Worm (Caenorhabditis elegans) whole organism, L2 larva: Measurements from ENCODE around the gene pyc-1.

Source experiments
- C34F6.9 ChIP-seq: fragments of 150-350 bp; optimal IDR thresholded peaks from 2 replicates; lab custom pipeline; 2014; ENCODE audit warnings: missing biosample characterization, missing genetic modification characterization
- F13H6.1 ChIP-seq: sonication (generic microtip); optimal IDR thresholded peaks from 2 replicates; lab custom pipeline; 2016; ENCODE audit warnings: missing genetic modification characterization, missing compliant biosample characterization
- R02D3.7 ChIP-seq: fragments of 150-350 bp; optimal IDR thresholded peaks from 2 replicates; lab custom pipeline; 2014; ENCODE audit warnings: missing biosample characterization, missing genetic modification characterization
- ZK546.5 ChIP-seq: sonication (generic microtip); optimal IDR thresholded peaks from 2 replicates; lab custom pipeline; 2017; ENCODE audit warnings: missing biosample characterization, missing genetic modification characterization
- alr-1 ChIP-seq: fragments of 150-350 bp; optimal IDR thresholded peaks from 2 replicates; lab custom pipeline; 2014; ENCODE audit warnings: missing biosample characterization, missing genetic modification characterization
- ceh-16 ChIP-seq: fragments of 150-350 bp; optimal IDR thresholded peaks from 2 replicates; lab custom pipeline; 2014; ENCODE audit warnings: missing biosample characterization, missing genetic modification characterization
- ceh-82 ChIP-seq: fragments of 150-350 bp; optimal IDR thresholded peaks from 2 replicates; lab custom pipeline; 2014; ENCODE audit warnings: missing biosample characterization, missing genetic modification characterization
- crh-2 ChIP-seq: sonication (generic microtip); optimal IDR thresholded peaks from 2 replicates; lab custom pipeline; 2017; ENCODE audit warnings: missing biosample characterization, missing genetic modification characterization
- dmd-4 ChIP-seq: sonication (generic microtip); optimal IDR thresholded peaks from 2 replicates; lab custom pipeline; 2017; ENCODE audit warnings: missing biosample characterization, missing genetic modification characterization
- elt-3 ChIP-seq: sonication (generic microtip); optimal IDR thresholded peaks from 2 replicates; lab custom pipeline; 2017; ENCODE audit warnings: missing biosample characterization, missing genetic modification characterization
- fos-1 ChIP-seq: fragments of 150-350 bp; optimal IDR thresholded peaks from 2 replicates; lab custom pipeline; 2014; ENCODE audit warnings: missing biosample characterization, missing genetic modification characterization
- gmeb-1 ChIP-seq: fragments of 150-350 bp; optimal IDR thresholded peaks from 2 replicates; lab custom pipeline; 2014; ENCODE audit warnings: missing biosample characterization, missing genetic modification characterization
- lin-11 ChIP-seq: fragments of 150-350 bp; sonication (generic microtip); optimal IDR thresholded peaks from 2 replicates; lab custom pipeline; 2014; ENCODE audit warnings: missing biosample characterization, missing genetic modification characterization, inconsistent platforms, mixed read lengths
- lin-13 ChIP-seq: fragments of 150-350 bp; optimal IDR thresholded peaks from 2 replicates; lab custom pipeline; 2014; ENCODE audit warnings: missing biosample characterization, missing genetic modification reagents, missing genetic modification characterization
- lin-39 ChIP-seq: fragments of 150-350 bp; optimal IDR thresholded peaks from 2 replicates; lab custom pipeline; 2014; ENCODE audit warnings: missing biosample characterization, missing genetic modification reagents, missing genetic modification characterization
- lsy-2 ChIP-seq, 2 experiments: fragments of 150-350 bp in 1 of 2; sonication (generic microtip) in 1 of 2; optimal IDR thresholded peaks; 2 replicates each; lab custom pipeline; 2014 to 2017; ENCODE audit warnings: missing biosample characterization in 2 of 2, missing genetic modification characterization in 2 of 2
- mbf-1 ChIP-seq: sonication (generic microtip); optimal IDR thresholded peaks from 2 replicates; lab custom pipeline; 2017; ENCODE audit warnings: missing biosample characterization, missing genetic modification characterization
- mdl-1 ChIP-seq, 2 experiments: fragments of 150-350 bp in 1 of 2; sonication (generic microtip) in 1 of 2; optimal IDR thresholded peaks; 2 replicates each; lab custom pipeline; 2017; ENCODE audit warnings: missing biosample characterization in 2 of 2, missing genetic modification characterization in 2 of 2
- nhr-11 ChIP-seq: fragments of 150-350 bp; optimal IDR thresholded peaks from 2 replicates; lab custom pipeline; 2014; ENCODE audit warnings: missing biosample characterization, missing genetic modification characterization
- nhr-129 ChIP-seq: fragments of 150-350 bp; optimal IDR thresholded peaks from 2 replicates; lab custom pipeline; 2014; ENCODE audit warnings: missing biosample characterization, missing genetic modification characterization
- nhr-21 ChIP-seq: fragments of 150-350 bp; optimal IDR thresholded peaks from 2 replicates; lab custom pipeline; 2014; ENCODE audit warnings: missing biosample characterization, missing genetic modification characterization
- nhr-25 ChIP-seq: fragments of 150-350 bp; sonication (generic microtip); optimal IDR thresholded peaks from 3 replicates; lab custom pipeline; 2014; ENCODE audit warnings: missing biosample characterization, missing genetic modification characterization
- nhr-6 ChIP-seq: fragments of 150-350 bp; optimal IDR thresholded peaks from 2 replicates; lab custom pipeline; 2014; ENCODE audit warnings: missing biosample characterization, missing genetic modification characterization
- nhr-77 ChIP-seq: fragments of 150-350 bp; optimal IDR thresholded peaks from 2 replicates; lab custom pipeline; 2014; ENCODE audit warnings: missing biosample characterization, missing genetic modification characterization
- peb-1 ChIP-seq: fragments of 150-350 bp; optimal IDR thresholded peaks from 2 replicates; lab custom pipeline; 2014; ENCODE audit warnings: missing biosample characterization, missing genetic modification characterization
- sem-4 ChIP-seq: fragments of 150-350 bp; optimal IDR thresholded peaks from 2 replicates; lab custom pipeline; 2014; ENCODE audit warnings: missing biosample characterization, missing genetic modification reagents, missing genetic modification characterization
- skn-1 ChIP-seq: sonication (generic microtip); optimal IDR thresholded peaks from 2 replicates; lab custom pipeline; 2017; ENCODE audit warnings: missing biosample characterization, missing genetic modification characterization
- sma-3 ChIP-seq: sonication (generic microtip); optimal IDR thresholded peaks from 2 replicates; lab custom pipeline; 2016; ENCODE audit warnings: missing genetic modification reagents, missing genetic modification characterization, missing compliant biosample characterization
- sma-9 ChIP-seq, 2 experiments: fragments of 150-350 bp in 1 of 2; sonication (generic microtip) in 1 of 2; optimal IDR thresholded peaks; 2 replicates each; lab custom pipeline; 2014 to 2016; ENCODE audit warnings: missing genetic modification characterization in 2 of 2, mild to moderate bottlenecking in 1 of 2, missing biosample characterization in 1 of 2, missing compliant biosample characterization in 1 of 2, missing genetic modification reagents in 1 of 2, moderate library complexity in 1 of 2
- snpc-4 ChIP-seq: fragments of 150-350 bp; optimal IDR thresholded peaks from 2 replicates; lab custom pipeline; 2014; ENCODE audit warnings: missing biosample characterization, missing genetic modification characterization
- unc-62 ChIP-seq: fragments of 150-350 bp; optimal IDR thresholded peaks from 2 replicates; lab custom pipeline; 2014; ENCODE audit warnings: missing biosample characterization, missing genetic modification reagents, missing genetic modification characterization
- ztf-1 ChIP-seq: fragments of 200-800 bp; sonication (Bioruptor generic); conservative IDR thresholded peaks from 2 replicates; pipeline ENCODE4 v1.3.6; 2022; ENCODE audit warnings: missing genetic modification characterization, missing compliant biosample characterization
- ztf-4 ChIP-seq: fragments of 150-350 bp; optimal IDR thresholded peaks from 2 replicates; lab custom pipeline; 2014; ENCODE audit warnings: missing biosample characterization, missing genetic modification characterization

Gene pyc-1

DNA sequence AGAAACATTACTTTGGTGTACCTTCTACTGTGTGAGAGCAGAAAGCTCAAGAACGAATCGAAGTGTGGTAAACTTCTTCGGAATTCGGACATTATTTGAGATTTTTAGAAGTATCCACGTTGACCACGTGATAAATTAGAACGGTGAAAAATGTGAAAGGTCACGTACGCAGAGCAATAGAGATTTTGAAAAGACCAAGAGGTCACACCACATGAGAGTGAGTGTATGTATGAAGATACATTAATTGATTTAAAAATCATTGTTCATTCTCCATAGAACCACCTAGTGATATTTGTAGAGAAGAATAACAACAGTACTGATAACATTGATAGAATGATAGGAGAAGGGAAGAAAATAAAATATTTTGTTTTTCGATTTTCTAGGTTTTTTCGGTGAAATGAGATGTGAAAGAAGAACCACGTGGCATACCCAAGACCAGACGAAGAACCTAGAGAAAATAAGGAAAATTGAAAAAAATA is at the start of gene pyc-1:
pyc-1 (minus strand) TSS at position 69 of the 479 bp plus-strand sequence.
- TF ChIP-seq fos-1 (tag; lab: Kevin White, UChicago), result peak; percentile 32
- peak; percentile 37 for TF ChIP-seq sma-3 (GFP tag; lab: Kevin White, UChicago)
- TF ChIP-seq nhr-129 (tag; lab: Kevin White, UChicago), result peak; percentile 85
- TF ChIP-seq gmeb-1, result peak; percentile 57
- TF ChIP-seq ztf-1 (GFP tag; lab: Robert Waterston, UW), result no peak
- no peak for TF ChIP-seq ZK546.5 (tag; lab: Kevin White, UChicago)
- TF ChIP-seq crh-2, result peak; percentile 82
- TF ChIP-seq lin-13, result peak; percentile 76
- TF ChIP-seq mbf-1, result no peak
- peak; percentile 80 for TF ChIP-seq ztf-4 (tag; lab: Kevin White, UChicago)
- no peak for TF ChIP-seq snpc-4
- peak; percentile 12 for TF ChIP-seq skn-1 (tag; lab: Kevin White, UChicago)
- no peak for TF ChIP-seq nhr-77
- TF ChIP-seq peb-1 (tag; lab: Kevin White, UChicago), result no peak
- TF ChIP-seq lin-39, result no peak
- TF ChIP-seq unc-62 (GFP tag; lab: Kevin White, UChicago), result no peak
- no peak for TF ChIP-seq dmd-4 (tag; lab: Kevin White, UChicago)
- TF ChIP-seq C34F6.9, result peak; percentile 54
- TF ChIP-seq ceh-16 (tag; lab: Kevin White, UChicago), result no peak
- peak in 1 of 2 experiments; percentile 36 for TF ChIP-seq mdl-1 (tag; optimal IDR thresholded peaks at IDR 0.05; lab: Kevin White, UChicago)
- peak; percentile 59 for TF ChIP-seq nhr-25 (tag; lab: Kevin White, UChicago)
- no peak for TF ChIP-seq R02D3.7 (tag; lab: Kevin White, UChicago)
- TF ChIP-seq elt-3, result no peak
- TF ChIP-seq sma-9 (GFP tag; optimal IDR thresholded peaks at IDR 0.05; lab: Kevin White, UChicago), result peak; percentile 40
- TF ChIP-seq sma-9 (tag; optimal IDR thresholded peaks at IDR 0.05; lab: Kevin White, UChicago), result no peak
- TF ChIP-seq F13H6.1, result peak; percentile 33
- no peak for TF ChIP-seq ceh-82 (tag; lab: Kevin White, UChicago)
- peak; percentile 45 for TF ChIP-seq nhr-6 (tag; lab: Kevin White, UChicago)
- TF ChIP-seq nhr-21 (tag; lab: Kevin White, UChicago), result peak; percentile 25
- TF ChIP-seq lsy-2 (tag; optimal IDR thresholded peaks at IDR 0.05; lab: Kevin White, UChicago), result peak in 1 of 2 experiments; percentile 62

DNA sequence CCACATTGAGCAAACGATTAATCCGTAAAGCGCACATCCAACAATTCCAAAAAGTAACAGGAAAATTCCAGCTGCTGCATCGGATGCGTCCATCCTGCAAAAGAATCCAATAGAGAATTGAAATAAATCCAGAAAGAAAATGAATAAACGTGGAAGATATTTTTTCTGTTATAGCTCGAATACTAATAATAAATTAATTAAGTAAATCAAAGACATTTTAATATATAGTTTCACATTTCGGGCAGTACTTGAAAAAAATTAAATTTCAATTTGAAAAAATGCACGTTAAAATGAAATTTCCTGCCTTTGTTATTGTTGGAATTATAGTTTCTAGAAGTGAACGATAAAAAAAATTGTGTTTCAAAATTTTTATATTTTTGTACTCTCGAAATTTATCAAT is 45.8 kb upstream of the pyc-1 start, which contains the start of gene R13H4.7:
R13H4.7 (minus strand) TSS at position 101 of the 400 bp plus-strand sequence.
- TF ChIP-seq lin-11 (tag; lab: Kevin White, UChicago) (no peak), nhr-25 (tag; lab: Kevin White, UChicago) (no peak), crh-2 (no peak), alr-1 (tag; lab: Kevin White, UChicago) (no peak)

DNA sequence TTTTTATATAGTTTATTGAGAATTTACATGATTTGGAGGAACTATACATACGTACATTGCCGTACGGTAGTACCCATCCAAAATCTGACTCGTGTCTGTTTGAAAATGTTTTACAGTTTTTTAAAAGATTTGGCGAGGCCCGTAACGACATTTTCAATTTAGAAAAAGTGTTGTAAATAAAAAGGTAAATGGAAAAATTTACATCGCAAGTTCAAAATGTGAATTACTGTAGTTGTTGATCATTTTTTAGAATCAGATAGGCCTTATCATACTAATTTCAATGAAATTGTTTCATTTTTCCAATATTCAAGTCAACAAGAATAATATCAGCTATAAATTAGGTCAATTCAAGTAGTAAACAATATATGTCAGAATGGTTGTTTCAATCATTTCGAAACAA is 40.5 kb upstream of the pyc-1 start, which contains the start of gene R13H4.6:
R13H4.6 (plus strand) TSS at position 301 of the 400 bp plus-strand sequence.
- TF ChIP-seq F13H6.1 (no peak), ceh-16 (tag; lab: Kevin White, UChicago) (no peak), ceh-82 (tag; lab: Kevin White, UChicago) (no peak), sma-9 (GFP tag; optimal IDR thresholded peaks at IDR 0.05; lab: Kevin White, UChicago) (no peak), sma-9 (tag; optimal IDR thresholded peaks at IDR 0.05; lab: Kevin White, UChicago) (no peak), sem-4 (tag; lab: Kevin White, UChicago) (no peak), lsy-2 (tag; optimal IDR thresholded peaks at IDR 0.05; lab: Kevin White, UChicago) (no peak), nhr-11 (no peak), dmd-4 (tag; lab: Kevin White, UChicago) (no peak), mdl-1 (tag; optimal IDR thresholded peaks at IDR 0.05; lab: Kevin White, UChicago) (no peak), nhr-21 (tag; lab: Kevin White, UChicago) (no peak), R02D3.7 (tag; lab: Kevin White, UChicago) (no peak), alr-1 (tag; lab: Kevin White, UChicago) (no peak), lin-11 (tag; lab: Kevin White, UChicago) (no peak)
- TF ChIP-seq, all 48 proteins: peak for 0

- no peak for TF ChIP-seq nhr-25 (tag; lab: Kevin White, UChicago)
- TF ChIP-seq nhr-77, result no peak
- peak; percentile 63 for TF ChIP-seq fos-1 (tag; lab: Kevin White, UChicago)
- TF ChIP-seq lsy-2 (tag; optimal IDR thresholded peaks at IDR 0.05; lab: Kevin White, UChicago), result peak in 1 of 2 experiments; percentile 20
- peak; percentile 29 for TF ChIP-seq nhr-21 (tag; lab: Kevin White, UChicago)
- TF ChIP-seq sma-9 (GFP tag; optimal IDR thresholded peaks at IDR 0.05; lab: Kevin White, UChicago), result peak; percentile 27
- TF ChIP-seq sma-9 (tag; optimal IDR thresholded peaks at IDR 0.05; lab: Kevin White, UChicago), result no peak
Measured at ce11 chrV:11861880-11862544, 39.7 kb upstream of the pyc-1 start.
